Fruit fly (Drosophila melanogaster) whole organism, embryonic: ENCODE data around the gene Asator.
A peak's percentile ranks its signal among the peaks of the same experiment; 100 is the strongest.

Experiments used
- Antp ChIP-seq: fragments of 200-800 bp; sonication (Bioruptor generic); optimal IDR thresholded peaks from 3 replicates; lab custom pipeline; 2016; ENCODE audit warnings: missing biosample characterization, missing genetic modification characterization
- Bgb ChIP-seq: fragments of 200-800 bp; sonication (Bioruptor generic); IDR thresholded peaks from 2 replicates; pipeline ENCODE4 v1.3.6; 2022; ENCODE audit warnings: missing biosample characterization, missing genetic modification characterization; ENCODE audit not compliant: partially characterized antibody
- CG10274 ChIP-seq: fragments of 200-800 bp; sonication (Bioruptor generic); optimal IDR thresholded peaks from 3 replicates; lab custom pipeline; 2017; ENCODE audit warnings: missing biosample characterization, mild to moderate bottlenecking, missing genetic modification characterization
- CG10959 ChIP-seq: fragments of 200-800 bp; sonication (Bioruptor generic); IDR thresholded peaks from 2 replicates; pipeline ENCODE4 v1.3.6; 2022; ENCODE audit warnings: missing biosample characterization, missing genetic modification characterization
- CG13123 ChIP-seq: fragments of 200-800 bp; sonication (Bioruptor generic); optimal IDR thresholded peaks from 2 replicates; lab custom pipeline; 2016; ENCODE audit warnings: missing biosample characterization, missing genetic modification characterization
- CG13424 ChIP-seq: fragments of 200-800 bp; sonication (Bioruptor generic); optimal IDR thresholded peaks from 2 replicates; lab custom pipeline; 2019; ENCODE audit warnings: missing biosample characterization, mild to moderate bottlenecking, missing genetic modification characterization, moderate library complexity
- CG13624 ChIP-seq: fragments of 200-800 bp; sonication (Bioruptor generic); optimal IDR thresholded peaks from 2 replicates; lab custom pipeline; 2016; ENCODE audit warnings: missing biosample characterization, missing genetic modification characterization
- CG14441 ChIP-seq: fragments of 200-800 bp; sonication (Bioruptor generic); IDR thresholded peaks from 2 replicates; pipeline ENCODE4 v1.3.6; 2022; ENCODE audit warnings: missing biosample characterization, missing genetic modification characterization
- CG15011 ChIP-seq: fragments of 200-800 bp; sonication (Bioruptor generic); optimal IDR thresholded peaks from 3 replicates; lab custom pipeline; 2018; ENCODE audit warnings: missing biosample characterization, mild to moderate bottlenecking, missing genetic modification characterization
- CG1603 ChIP-seq: fragments of 200-800 bp; sonication (Bioruptor generic); optimal IDR thresholded peaks from 2 replicates; lab custom pipeline; 2019; ENCODE audit warnings: missing biosample characterization, mild to moderate bottlenecking, missing genetic modification characterization, moderate library complexity
- CG18764 ChIP-seq: fragments of 200-800 bp; sonication (Bioruptor generic); optimal IDR thresholded peaks from 3 replicates; lab custom pipeline; 2016; ENCODE audit warnings: missing biosample characterization, missing genetic modification characterization
- CG2116 ChIP-seq: fragments of 200-800 bp; sonication (Bioruptor generic); optimal IDR thresholded peaks from 3 replicates; lab custom pipeline; 2018; ENCODE audit warnings: missing biosample characterization, mild to moderate bottlenecking, missing genetic modification characterization
- CG2712 ChIP-seq: fragments of 200-800 bp; optimal IDR thresholded peaks from 3 replicates; lab custom pipeline; 2019; ENCODE audit warnings: missing biosample characterization, mild to moderate bottlenecking, missing genetic modification characterization, moderate library complexity
- CG2889 ChIP-seq: fragments of 200-800 bp; sonication (Bioruptor generic); IDR thresholded peaks from 3 replicates; pipeline ENCODE4 v1.3.6; 2022; ENCODE audit warnings: missing biosample characterization, missing genetic modification characterization
- CG30431 ChIP-seq: fragments of 200-800 bp; sonication (Bioruptor generic); optimal IDR thresholded peaks from 2 replicates; lab custom pipeline; 2017; ENCODE audit warnings: missing biosample characterization, missing genetic modification characterization
- CG34422 ChIP-seq: fragments of 200-800 bp; sonication (Bioruptor generic); IDR thresholded peaks from 3 replicates; pipeline ENCODE4 v1.3.6; 2022; ENCODE audit warnings: missing biosample characterization, missing genetic modification characterization
- CG4424 ChIP-seq: fragments of 200-800 bp; sonication (Bioruptor generic); optimal IDR thresholded peaks from 3 replicates; lab custom pipeline; 2016; ENCODE audit warnings: missing biosample characterization, missing genetic modification characterization
- CG6254 ChIP-seq: fragments of 200-800 bp; sonication (Bioruptor generic); optimal IDR thresholded peaks from 3 replicates; lab custom pipeline; 2017; ENCODE audit warnings: mild to moderate bottlenecking, missing biosample characterization, missing genetic modification reagents, missing genetic modification characterization
- CG7745 ChIP-seq: fragments of 200-800 bp; sonication (Bioruptor generic); optimal IDR thresholded peaks from 2 replicates; lab custom pipeline; 2018; ENCODE audit warnings: missing biosample characterization, mild to moderate bottlenecking, missing genetic modification characterization, moderate library complexity
- CG8359 ChIP-seq: fragments of 200-800 bp; sonication (Bioruptor generic); optimal IDR thresholded peaks from 2 replicates; lab custom pipeline; 2017; ENCODE audit warnings: missing biosample characterization, mild to moderate bottlenecking, missing genetic modification characterization, borderline replicate concordance
- D19B ChIP-seq: fragments of 200-800 bp; sonication (Bioruptor generic); optimal IDR thresholded peaks from 2 replicates; lab custom pipeline; 2017; ENCODE audit warnings: missing biosample characterization, mild to moderate bottlenecking, missing genetic modification characterization
- ERR ChIP-seq: fragments of 200-800 bp; sonication (Bioruptor generic); optimal IDR thresholded peaks from 2 replicates; lab custom pipeline; 2016; ENCODE audit warnings: missing biosample characterization, missing genetic modification characterization
- HHEX ChIP-seq: fragments of 200-800 bp; sonication (Bioruptor generic); optimal IDR thresholded peaks from 3 replicates; lab custom pipeline; 2017; ENCODE audit warnings: missing biosample characterization, mild to moderate bottlenecking, missing genetic modification characterization, missing genetic modification reagents
- Hey ChIP-seq: fragments of 200-800 bp; sonication (Bioruptor generic); optimal IDR thresholded peaks from 3 replicates; lab custom pipeline; 2018; ENCODE audit warnings: missing biosample characterization, mild to moderate bottlenecking, missing genetic modification characterization
- Hmx ChIP-seq: fragments of 200-800 bp; sonication (Bioruptor generic); optimal IDR thresholded peaks from 2 replicates; lab custom pipeline; 2016; ENCODE audit warnings: missing biosample characterization, missing genetic modification characterization
- Lpt ChIP-seq: fragments of >200 bp; optimal IDR thresholded peaks from 2 replicates; lab custom pipeline; 2018; ENCODE audit warnings: missing biosample characterization, missing genetic modification characterization
- MTF-1 ChIP-seq: fragments of 200-800 bp; sonication (Bioruptor generic); optimal IDR thresholded peaks from 2 replicates; lab custom pipeline; 2018; ENCODE audit warnings: missing biosample characterization, mild to moderate bottlenecking, missing genetic modification characterization, borderline replicate concordance
- Six4 ChIP-seq: fragments of 200-800 bp; sonication (Bioruptor generic); optimal IDR thresholded peaks from 2 replicates; lab custom pipeline; 2016; ENCODE audit warnings: missing biosample characterization, missing genetic modification characterization
- Xbp1 ChIP-seq: fragments of 200-800 bp; sonication (Bioruptor generic); optimal IDR thresholded peaks from 3 replicates; lab custom pipeline; 2016; ENCODE audit warnings: missing biosample characterization, mild to moderate bottlenecking, missing genetic modification characterization
- bbx ChIP-seq: fragments of 200-800 bp; sonication (Bioruptor generic); IDR thresholded peaks from 2 replicates; pipeline ENCODE4 v1.3.6; 2022; ENCODE audit warnings: missing biosample characterization, missing genetic modification characterization; ENCODE audit not compliant: partially characterized antibody
- chif ChIP-seq, 2 experiments: fragments of 200-800 bp; sonication (Bioruptor generic); optimal IDR thresholded peaks; 3 replicates each; lab custom pipeline; 2016; ENCODE audit warnings: missing biosample characterization in 2 of 2, missing genetic modification characterization in 2 of 2
- croc ChIP-seq: fragments of 200-800 bp; sonication (Bioruptor generic); conservative IDR thresholded peaks from 3 replicates; pipeline ENCODE4 v1.3.6; 2022; ENCODE audit warnings: missing biosample characterization, missing genetic modification characterization
- fd96Cb ChIP-seq: fragments of 200-800 bp; sonication (Bioruptor generic); optimal IDR thresholded peaks from 2 replicates; lab custom pipeline; 2018; ENCODE audit warnings: missing biosample characterization, mild to moderate bottlenecking, missing genetic modification characterization, moderate library complexity
- gfzf ChIP-seq: fragments of 200-800 bp; sonication (Bioruptor generic); optimal IDR thresholded peaks from 2 replicates; lab custom pipeline; 2016; ENCODE audit warnings: missing biosample characterization, mild to moderate bottlenecking, missing genetic modification characterization, moderate library complexity
- ham ChIP-seq: fragments of 200-800 bp; sonication (Bioruptor generic); IDR thresholded peaks from 2 replicates; pipeline ENCODE4 v1.3.6; 2022; ENCODE audit warnings: missing biosample characterization, missing genetic modification characterization
- jing ChIP-seq: fragments of 200-800 bp; sonication (Bioruptor generic); optimal IDR thresholded peaks from 2 replicates; lab custom pipeline; 2018; ENCODE audit warnings: missing biosample characterization, mild to moderate bottlenecking, missing genetic modification characterization
- kni ChIP-seq: fragments of 200-800 bp; sonication (Bioruptor generic); optimal IDR thresholded peaks from 3 replicates; lab custom pipeline; 2017; ENCODE audit warnings: mild to moderate bottlenecking, missing biosample characterization, missing genetic modification reagents, missing genetic modification characterization
- tap ChIP-seq: fragments of 200-800 bp; optimal IDR thresholded peaks from 3 replicates; lab custom pipeline; 2019; ENCODE audit warnings: missing biosample characterization, mild to moderate bottlenecking, missing genetic modification characterization, moderate library complexity
- unpg ChIP-seq: fragments of 200-800 bp; sonication (Bioruptor generic); optimal IDR thresholded peaks from 3 replicates; lab custom pipeline; 2018; ENCODE audit warnings: missing biosample characterization, mild to moderate bottlenecking, missing genetic modification characterization, moderate library complexity
- wdn ChIP-seq: fragments of 200-800 bp; sonication (Bioruptor generic); IDR thresholded peaks from 2 replicates; pipeline ENCODE4 v1.3.6; 2022; ENCODE audit warnings: missing biosample characterization, missing genetic modification characterization

The Asator gene

dm6 chr4:507252-508202 lies 18.7 kb upstream of the Asator start (continued):
- TF ChIP-seq CG7745 (tag; lab: Kevin White, UChicago) (peak; percentile 99), Antp (GFP tag; lab: Kevin White, UChicago) (no peak), CG18764 (GFP tag; lab: Kevin White, UChicago) (no peak), ham (no peak), CG2889 (GFP tag; lab: Robert Waterston, UW) (no peak), MTF-1 (GFP tag; lab: Kevin White, UChicago) (no peak), CG10959 (no peak), CG15011 (GFP tag; lab: Kevin White, UChicago) (no peak), CG10274 (GFP tag; lab: Kevin White, UChicago) (no peak), bbx (GFP tag; lab: Robert Waterston, UW) (0 out of 2 replicates have a peak, but pooled peaks have one; percentile 21), CG30431 (GFP tag; lab: Kevin White, UChicago) (no peak), Hmx (no peak), chif (GFP tag; optimal IDR thresholded peaks at IDR 0.05; lab: Kevin White, UChicago) (no peak), Bgb (GFP tag; lab: Robert Waterston, UW) (peak; percentile 41; the same call in 1 of the 2 replicates), kni (GFP tag; lab: Kevin White, UChicago) (peak; percentile 78), Hey (tag; lab: Kevin White, UChicago) (no peak), CG2712 (tag; lab: Kevin White, UChicago) (no peak), wdn (GFP tag; lab: Robert Waterston, UW) (no peak), croc (GFP tag; lab: Robert Waterston, UW) (no peak), unpg (GFP tag; lab: Kevin White, UChicago) (no peak), CG2116 (GFP tag; lab: Kevin White, UChicago) (no peak), Xbp1 (GFP tag; lab: Kevin White, UChicago) (no peak), Lpt (GFP tag; lab: Kevin White, UChicago) (no peak), ERR (GFP tag; lab: Kevin White, UChicago) (no peak), CG4424 (GFP tag; lab: Kevin White, UChicago) (no peak), tap (tag; lab: Kevin White, UChicago) (no peak), Six4 (GFP tag; lab: Kevin White, UChicago) (no peak), CG8359 (GFP tag; lab: Kevin White, UChicago) (no peak), CG34422 (GFP tag; lab: Robert Waterston, UW) (no peak; the same call in 2 of the 3 replicates), gfzf (GFP tag; lab: Kevin White, UChicago) (no peak), CG6254 (GFP tag; lab: Kevin White, UChicago) (no peak), CG13624 (GFP tag; lab: Kevin White, UChicago) (no peak), D19B (GFP tag; lab: Kevin White, UChicago) (no peak), CG14441 (GFP tag; lab: Robert Waterston, UW) (no peak), CG1603 (tag; lab: Kevin White, UChicago) (no peak), fd96Cb (tag; lab: Kevin White, UChicago) (no peak), CG13123 (no peak), jing (GFP tag; lab: Kevin White, UChicago) (no peak), CG13424 (tag; lab: Kevin White, UChicago) (no peak), HHEX (GFP tag; lab: Kevin White, UChicago) (no peak)
